Worm (Caenorhabditis elegans) whole organism, midembryonic: ENCODE results near the gene clec-25.

Experiments used
- T22C8.4 ChIP-seq: fragments of 200-800 bp; sonication (Bioruptor generic); IDR thresholded peaks from 2 replicates; pipeline ENCODE4 v1.3.6; 2022; ENCODE audit warnings: missing genetic modification characterization, missing compliant biosample characterization
- cog-1 ChIP-seq: sonication (generic microtip); optimal IDR thresholded peaks from 2 replicates; lab custom pipeline; 2016; ENCODE audit warnings: missing genetic modification characterization, missing compliant biosample characterization
- klf-2 ChIP-seq: fragments of 200-800 bp; sonication (Bioruptor generic); conservative IDR thresholded peaks from 2 replicates; pipeline ENCODE4 v1.3.6; 2022; ENCODE audit warnings: missing genetic modification reagents, missing genetic modification characterization, missing compliant biosample characterization
- tab-1 ChIP-seq: fragments of 200-800 bp; sonication (Bioruptor generic); IDR thresholded peaks from 2 replicates; pipeline ENCODE4 v1.3.6; 2022; ENCODE audit warnings: missing genetic modification characterization, missing compliant biosample characterization
- ztf-23 ChIP-seq: fragments of 200-800 bp; sonication (Bioruptor generic); IDR thresholded peaks from 2 replicates; pipeline ENCODE4 v1.3.6; 2022; ENCODE audit warnings: missing genetic modification reagents, missing genetic modification characterization, missing compliant biosample characterization

DNA sequence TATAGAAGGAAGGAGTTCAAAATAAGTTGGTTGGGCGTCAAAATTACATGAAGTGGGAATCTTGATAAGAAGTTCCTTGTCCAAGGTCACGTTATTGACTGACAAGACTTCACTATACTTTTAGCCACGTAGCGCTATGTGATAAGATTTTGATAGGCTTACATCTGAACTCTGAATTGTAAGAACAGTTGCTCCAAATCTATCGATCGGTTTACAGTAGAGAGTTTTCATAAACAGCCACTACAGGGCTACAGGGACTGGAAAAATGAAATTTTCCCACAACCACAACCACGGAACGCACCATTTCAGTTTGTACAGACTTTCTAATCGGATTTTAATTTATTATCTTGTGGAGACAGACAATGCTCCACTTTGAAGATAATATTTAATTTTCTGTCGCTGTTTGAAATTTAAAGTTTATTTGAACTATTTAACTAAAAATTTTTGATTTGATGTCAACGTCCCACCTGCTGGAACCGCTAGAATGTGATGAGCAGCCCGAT lies 15.0 kb downstream of the clec-25 start, which contains the start of the genes clec-31 and clec-22:
- TF ChIP-seq ztf-23 (GFP tag; lab: Robert Waterston, UW) (no peak), tab-1 (GFP tag; lab: Robert Waterston, UW) (no peak), klf-2 (GFP tag; lab: Robert Waterston, UW) (no peak), T22C8.4 (no peak), cog-1 (tag; lab: Kevin White, UChicago) (no peak)
